Worm (Caenorhabditis elegans): Measurements from ENCODE around the gene srsx-22.

srsx-22 gene

ce11 chrV:8401267-8401666 is 49.8 kb downstream of the srsx-22 start:
- TF ChIP-seq mep-1 (tag; optimal IDR thresholded peaks at IDR 0.05) (no peak), tbx-8 (GFP tag; optimal IDR thresholded peaks at IDR 0.05) (no peak), snpc-4 (tag; optimal IDR thresholded peaks at IDR 0.05) (no peak), zip-8 (tag; optimal IDR thresholded peaks at IDR 0.05) (no peak), hlh-1 (tag; optimal IDR thresholded peaks at IDR 0.05) (no peak), sptf-1 (tag; optimal IDR thresholded peaks at IDR 0.05) (no peak), nhr-237 (tag; optimal IDR thresholded peaks at IDR 0.05) (no peak), bed-3 (GFP tag; optimal IDR thresholded peaks at IDR 0.05) (no peak), blmp-1 (tag; optimal IDR thresholded peaks at IDR 0.05) (no peak), ceh-39 (tag; optimal IDR thresholded peaks at IDR 0.05) (no peak), ces-1 (GFP tag; optimal IDR thresholded peaks at IDR 0.05) (no peak), M03D4.4 (tag; optimal IDR thresholded peaks at IDR 0.05) (no peak), elt-3 (tag; optimal IDR thresholded peaks at IDR 0.05) (no peak), mab-5 (tag; optimal IDR thresholded peaks at IDR 0.05) (no peak), unc-120 (tag; optimal IDR thresholded peaks at IDR 0.05; ENCODE audit: poor library complexity, severe bottlenecking) (no peak), cnd-1 (tag; optimal IDR thresholded peaks at IDR 0.05) (no peak)

ce11 chrV:8402392-8402791 is 50.9 kb downstream of the srsx-22 start, which contains the start of gene F52E1.9:
F52E1.9 (minus strand) TSS chrV:8402669.
- TF ChIP-seq snpc-4 (tag; optimal IDR thresholded peaks at IDR 0.05) (no peak), mep-1 (tag; optimal IDR thresholded peaks at IDR 0.05) (no peak), unc-62 (GFP tag; optimal IDR thresholded peaks at IDR 0.05) (no peak), unc-120 (tag; optimal IDR thresholded peaks at IDR 0.05; ENCODE audit: poor library complexity, severe bottlenecking) (no peak)

Data from whole organism, mixed stage, embryonic.